Worm (Caenorhabditis elegans): ENCODE results near the gene F49E8.6.
A peak's percentile ranks its signal among the peaks of the same experiment; 100 is the strongest.

F49E8.6 gene

DNA sequence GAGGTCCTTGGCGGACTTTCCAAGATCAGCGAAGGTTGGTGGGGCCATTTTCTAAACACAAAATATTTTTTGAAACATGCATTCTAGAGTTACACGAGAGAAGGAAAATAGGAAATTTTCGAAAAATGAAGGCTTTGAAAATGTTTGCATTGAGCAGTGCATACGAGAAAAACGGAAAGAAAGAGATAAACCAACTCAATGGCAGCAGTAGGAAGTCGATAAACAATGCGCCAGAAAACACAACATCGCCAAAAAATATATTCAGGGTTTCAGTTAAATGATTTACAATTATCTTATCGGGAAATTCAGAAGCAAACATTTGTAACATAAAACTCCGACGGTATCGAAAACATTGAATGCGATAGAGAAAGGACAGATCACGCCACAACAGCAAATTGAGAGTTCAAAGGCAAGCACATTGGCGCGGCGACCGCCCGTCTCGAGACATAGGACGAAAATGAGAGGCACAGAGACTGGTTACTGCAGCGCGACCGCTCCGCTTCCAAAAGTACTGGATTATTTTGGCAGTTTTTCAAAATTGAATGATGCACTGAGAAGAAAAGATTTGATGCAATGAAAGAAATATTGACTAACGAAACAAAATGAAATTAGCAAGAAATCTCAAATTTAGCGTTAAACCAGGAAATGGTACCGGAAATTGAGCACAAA, 46.5 kb downstream of the F49E8.6 start, which contains the start of the genes vdac-1 and R05G6.5:
Gene vdac-1, minus strand, starts transcription at position 51 of the 669 bp plus-strand sequence.
Gene R05G6.5, plus strand, starts transcription at position 527 of the 669 bp plus-strand sequence.
- peak; percentile 51 for TF ChIP-seq K12H6.12 (tag; optimal IDR thresholded peaks at IDR 0.05)
- TF ChIP-seq B0336.3 (GFP tag; IDR thresholded peaks at IDR 0.05): peak; percentile 75
- TF ChIP-seq ceh-100 (GFP tag; IDR thresholded peaks at IDR 0.05): 0 out of 2 replicates have a peak, but pooled peaks have one; percentile 40
- TF ChIP-seq pha-4 (tag; optimal IDR thresholded peaks at IDR 0.05): no peak
- peak; percentile 55 for TF ChIP-seq tbp1 (GFP tag; optimal IDR thresholded peaks at IDR 0.05)
- no peak for TF ChIP-seq ceh-40 (GFP tag; IDR thresholded peaks at IDR 0.05)
- TF ChIP-seq tbx-9 (tag; optimal IDR thresholded peaks at IDR 0.05; ENCODE audit: borderline replicate concordance): no peak
- TF ChIP-seq pbrm-1 (GFP tag; IDR thresholded peaks at IDR 0.05): 0 out of 2 replicates have a peak, but pooled peaks have one; percentile 55
- TF ChIP-seq efl-1 (GFP tag; optimal IDR thresholded peaks at IDR 0.05): no peak
- no peak; the same call in 1 of the 2 replicates for TF ChIP-seq attf-6 (GFP tag; IDR thresholded peaks at IDR 0.05)
- no peak for TF ChIP-seq T07F8.4 (tag; optimal IDR thresholded peaks at IDR 0.05)
- no peak for TF ChIP-seq xnd-1 (tag; optimal IDR thresholded peaks at IDR 0.05)
- TF ChIP-seq ZK185.1 (tag; optimal IDR thresholded peaks at IDR 0.05; ENCODE audit: poor library complexity, severe bottlenecking): no peak
- TF ChIP-seq hsf-1 (GFP tag; IDR thresholded peaks at IDR 0.05): 0 out of 2 replicates have a peak, but pooled peaks have one; percentile 54
- no peak for TF ChIP-seq madf-8 (GFP tag; conservative IDR thresholded peaks at IDR 0.05)
- TF ChIP-seq Y95B8A.8 (GFP tag; IDR thresholded peaks at IDR 0.05): peak; percentile 76
- no peak for TF ChIP-seq F55B11.4 (tag; optimal IDR thresholded peaks at IDR 0.05; ENCODE audit: borderline replicate concordance, insufficient read depth)
- peak; percentile 21 for TF ChIP-seq ztf-26 (tag; optimal IDR thresholded peaks at IDR 0.05)
- peak; percentile 16 for TF ChIP-seq dpl-1 (GFP tag; optimal IDR thresholded peaks at IDR 0.05)
- peak; percentile 16 for TF ChIP-seq die-1 (tag; optimal IDR thresholded peaks at IDR 0.05)
- no peak for TF ChIP-seq F22D6.2 (tag; optimal IDR thresholded peaks at IDR 0.05)
- peak; percentile 68 for TF ChIP-seq lin-40 (tag; optimal IDR thresholded peaks at IDR 0.05)
- peak; percentile 73 for TF ChIP-seq dox-1 (GFP tag; IDR thresholded peaks at IDR 0.05)
- no peak for TF ChIP-seq cebp-2 (GFP tag; IDR thresholded peaks at IDR 0.05)
- TF ChIP-seq sea-2 (GFP tag; IDR thresholded peaks at IDR 0.05): no peak
- peak; percentile 79 for TF ChIP-seq ceh-27 (GFP tag; optimal IDR thresholded peaks at IDR 0.05)
- TF ChIP-seq Y53F4B.3 (GFP tag; IDR thresholded peaks at IDR 0.05): no peak
- TF ChIP-seq snpc-1.3 (tag; optimal IDR thresholded peaks at IDR 0.05; ENCODE audit: insufficient read depth): no peak
- TF ChIP-seq ztf-28 (GFP tag; IDR thresholded peaks at IDR 0.05): no peak
- no peak for TF ChIP-seq rpc-1 (optimal IDR thresholded peaks at IDR 0.05)
- TF ChIP-seq rpc-1 (tag; optimal IDR thresholded peaks at IDR 0.05): no peak
- no peak for TF ChIP-seq dpff-1 (tag; optimal IDR thresholded peaks at IDR 0.05)
- TF ChIP-seq ztf-6 (GFP tag; IDR thresholded peaks at IDR 0.05): no peak
- no peak for TF ChIP-seq F33H1.4 (GFP tag; IDR thresholded peaks at IDR 0.05)
- no peak for TF ChIP-seq mel-28 (tag; optimal IDR thresholded peaks at IDR 0.05; ENCODE audit: borderline replicate concordance)
- no peak for TF ChIP-seq C06A6.2 (GFP tag; conservative IDR thresholded peaks at IDR 0.05)
- no peak for TF ChIP-seq hlh-12 (tag; optimal IDR thresholded peaks at IDR 0.05)
- TF ChIP-seq mxl-1 (tag; optimal IDR thresholded peaks at IDR 0.05): no peak
- no peak for TF ChIP-seq lsl-1 (GFP tag; optimal IDR thresholded peaks at IDR 0.05)
- no peak for TF ChIP-seq Y56A3A.18 (GFP tag; IDR thresholded peaks at IDR 0.05)
- no peak for TF ChIP-seq rec-8 (tag; optimal IDR thresholded peaks at IDR 0.05)
- TF ChIP-seq Y53G8AR.9 (GFP tag; conservative IDR thresholded peaks at IDR 0.05): peak; percentile 86
- peak; percentile 45 for TF ChIP-seq madf-10 (tag; optimal IDR thresholded peaks at IDR 0.05)
- peak; percentile 81 for TF ChIP-seq lin-54 (GFP tag; optimal IDR thresholded peaks at IDR 0.05)
- TF ChIP-seq gei-17 (GFP tag; optimal IDR thresholded peaks at IDR 0.05): no peak
- no peak for TF ChIP-seq nhr-27 (tag; optimal IDR thresholded peaks at IDR 0.05)
- no peak for TF ChIP-seq C17E4.6 (GFP tag; IDR thresholded peaks at IDR 0.05)
- TF ChIP-seq F49E8.2 (tag; optimal IDR thresholded peaks at IDR 0.05; ENCODE audit: insufficient read depth): no peak

Data from whole organism, young adult.